Worm (Caenorhabditis elegans): Measurements from ENCODE around the gene apn-1.

apn-1 gene

ce11 chrII:8093283-8093682 lies 45.9 kb downstream of the apn-1 start:
- TF ChIP-seq W03F9.2 (tag; optimal IDR thresholded peaks at IDR 0.05), result no peak

- TF ChIP-seq W03F9.2 (tag; optimal IDR thresholded peaks at IDR 0.05) (no peak), dao-5 (tag; optimal IDR thresholded peaks at IDR 0.05) (no peak), him-1 (tag; optimal IDR thresholded peaks at IDR 0.05) (no peak)
Measured at ce11 chrII:8093914-8094313, 46.5 kb downstream of the apn-1 start.
